Fruit fly (Drosophila melanogaster) whole organism, embryonic: ENCODE results near the gene CG45105.

Experiments used
- BEAF-32 ChIP-seq: fragments of 200-800 bp; sonication (Bioruptor generic); optimal IDR thresholded peaks from 3 replicates; lab custom pipeline; 2017; ENCODE audit warnings: missing biosample characterization, missing genetic modification characterization, mild to moderate bottlenecking, moderate library complexity, missing genetic modification reagents
- C15 ChIP-seq: fragments of 200-800 bp; sonication (Bioruptor generic); IDR thresholded peaks from 3 replicates; pipeline ENCODE4 v1.3.6; 2022; ENCODE audit warnings: missing biosample characterization, missing genetic modification characterization
- CG11247 ChIP-seq: fragments of 200-800 bp; sonication (Bioruptor generic); IDR thresholded peaks from 2 replicates; pipeline ENCODE4 v1.3.6; 2022; ENCODE audit warnings: missing biosample characterization, missing genetic modification characterization
- CG11560 ChIP-seq: fragments of 200-800 bp; sonication (Bioruptor generic); IDR thresholded peaks from 3 replicates; pipeline ENCODE4 v1.3.6; 2022; ENCODE audit warnings: missing biosample characterization, missing genetic modification characterization
- CG12769 ChIP-seq: fragments of 200-800 bp; sonication (Bioruptor generic); optimal IDR thresholded peaks from 2 replicates; lab custom pipeline; 2019; ENCODE audit warnings: missing biosample characterization, mild to moderate bottlenecking, missing genetic modification characterization, moderate library complexity
- CG14050 ChIP-seq: fragments of 200-800 bp; sonication (Bioruptor generic); IDR thresholded peaks from 3 replicates; pipeline ENCODE4 v1.3.6; 2022; ENCODE audit warnings: missing biosample characterization, missing genetic modification characterization
- CG18599 ChIP-seq: fragments of 200-800 bp; sonication (Bioruptor generic); optimal IDR thresholded peaks from 3 replicates; lab custom pipeline; 2017; ENCODE audit warnings: missing biosample characterization, missing genetic modification characterization, mild to moderate bottlenecking, moderate library complexity, missing genetic modification reagents
- CG30431 ChIP-seq: fragments of 200-800 bp; sonication (Bioruptor generic); optimal IDR thresholded peaks from 2 replicates; lab custom pipeline; 2017; ENCODE audit warnings: missing biosample characterization, missing genetic modification characterization
- CG3726 ChIP-seq: fragments of 200-800 bp; sonication (Bioruptor generic); IDR thresholded peaks from 3 replicates; pipeline ENCODE4, ENCODE4 v1.3.6; 2022; ENCODE audit warnings: missing biosample characterization, missing genetic modification characterization
- CG4820 ChIP-seq: fragments of 200-800 bp; sonication (Bioruptor generic); optimal IDR thresholded peaks from 3 replicates; lab custom pipeline; 2016; ENCODE audit warnings: missing biosample characterization, missing genetic modification characterization
- CG6791 ChIP-seq: fragments of 200-800 bp; sonication (Bioruptor generic); IDR thresholded peaks from 3 replicates; pipeline ENCODE4 v1.3.6; 2022; ENCODE audit warnings: missing biosample characterization, missing genetic modification characterization; ENCODE audit not compliant: partially characterized antibody
- Camta ChIP-seq: fragments of 200-800 bp; sonication (Bioruptor generic); optimal IDR thresholded peaks from 2 replicates; lab custom pipeline; 2016; ENCODE audit warnings: missing biosample characterization, missing genetic modification characterization
- CoRest ChIP-seq: fragments of 200-800 bp; sonication (Bioruptor generic); optimal IDR thresholded peaks from 3 replicates; lab custom pipeline; 2018; ENCODE audit warnings: missing biosample characterization, mild to moderate bottlenecking, missing genetic modification characterization, moderate library complexity
- Dbx ChIP-seq: fragments of 200-800 bp; sonication (Bioruptor generic); IDR thresholded peaks from 3 replicates; pipeline ENCODE4 v1.3.6; 2022; ENCODE audit warnings: missing biosample characterization, missing genetic modification characterization
- Dll ChIP-seq: fragments of 200-800 bp; sonication (Bioruptor generic); IDR thresholded peaks from 4 replicates; pipeline ENCODE4 v1.3.6; 2022; ENCODE audit warnings: missing biosample characterization, missing genetic modification characterization; ENCODE audit not compliant: partially characterized antibody
- Dref ChIP-seq: fragments of 200-800 bp; sonication (Bioruptor generic); IDR thresholded peaks from 2 replicates; pipeline ENCODE4 v1.3.6; 2022; ENCODE audit warnings: missing biosample characterization, missing genetic modification characterization
- Drgx ChIP-seq: fragments of 200-800 bp; sonication (Bioruptor generic); IDR thresholded peaks from 2 replicates; pipeline ENCODE4 v1.3.6; 2022; ENCODE audit warnings: missing biosample characterization, missing genetic modification characterization
- E2f2 ChIP-seq: fragments of 200-800 bp; sonication (Bioruptor generic); IDR thresholded peaks from 2 replicates; pipeline ENCODE4 v1.3.6; 2022; ENCODE audit warnings: missing biosample characterization, missing genetic modification characterization
- Fer1 ChIP-seq: fragments of 200-800 bp; sonication (Bioruptor generic); optimal IDR thresholded peaks from 2 replicates; lab custom pipeline; 2017; ENCODE audit warnings: missing biosample characterization, mild to moderate bottlenecking, missing genetic modification characterization
- Gsc ChIP-seq: fragments of 200-800 bp; sonication (Bioruptor generic); IDR thresholded peaks from 2 replicates; pipeline ENCODE4 v1.3.6; 2022; ENCODE audit warnings: missing biosample characterization, missing genetic modification characterization
- Hey ChIP-seq: fragments of 200-800 bp; sonication (Bioruptor generic); optimal IDR thresholded peaks from 3 replicates; lab custom pipeline; 2018; ENCODE audit warnings: missing biosample characterization, mild to moderate bottlenecking, missing genetic modification characterization
- HmgD ChIP-seq: fragments of 200-800 bp; sonication (Bioruptor generic); optimal IDR thresholded peaks from 3 replicates; lab custom pipeline; 2016; ENCODE audit warnings: missing biosample characterization, missing genetic modification characterization
- Hr51 ChIP-seq, 2 experiments: fragments of 200-800 bp; sonication (Bioruptor generic); optimal IDR thresholded peaks; 2 replicates in 1 of 2; 3 replicates in 1 of 2; lab custom pipeline; 2016 to 2018; ENCODE audit warnings: missing biosample characterization in 2 of 2, missing genetic modification characterization in 2 of 2, mild to moderate bottlenecking in 1 of 2, moderate library complexity in 1 of 2
- MESR4 ChIP-seq: fragments of 200-800 bp; sonication (Bioruptor generic); optimal IDR thresholded peaks from 2 replicates; lab custom pipeline; 2018; ENCODE audit warnings: missing biosample characterization, mild to moderate bottlenecking, missing genetic modification characterization, moderate library complexity
- Rx ChIP-seq: fragments of 200-800 bp; sonication (Bioruptor generic); IDR thresholded peaks from 2 replicates; pipeline ENCODE4 v1.3.6; 2022; ENCODE audit warnings: missing biosample characterization, missing genetic modification characterization
- Sox102F ChIP-seq: fragments of 200-800 bp; sonication (Bioruptor generic); optimal IDR thresholded peaks from 2 replicates; lab custom pipeline; 2018; ENCODE audit warnings: missing biosample characterization, mild to moderate bottlenecking, missing genetic modification characterization, moderate library complexity
- Sry-β ChIP-seq: fragments of 200-800 bp; sonication (Bioruptor generic); optimal IDR thresholded peaks from 2 replicates; lab custom pipeline; 2018; ENCODE audit warnings: missing biosample characterization, mild to moderate bottlenecking, missing genetic modification characterization, moderate library complexity
- YL-1 ChIP-seq: fragments of 200-800 bp; sonication (Bioruptor generic); optimal IDR thresholded peaks from 3 replicates; lab custom pipeline; 2017; ENCODE audit warnings: missing biosample characterization, mild to moderate bottlenecking, missing genetic modification characterization
- bigmax ChIP-seq: fragments of 200-800 bp; sonication (Bioruptor generic); optimal IDR thresholded peaks from 2 replicates; lab custom pipeline; 2018; ENCODE audit warnings: missing biosample characterization, mild to moderate bottlenecking, missing genetic modification characterization
- cas ChIP-seq: fragments of 200-800 bp; sonication (Bioruptor generic); IDR thresholded peaks from 2 replicates; pipeline ENCODE4 v1.3.6; 2022; ENCODE audit warnings: missing biosample characterization, missing genetic modification characterization
- chn ChIP-seq: fragments of 200-800 bp; sonication (Bioruptor generic); optimal IDR thresholded peaks from 2 replicates; lab custom pipeline; 2016; ENCODE audit warnings: missing biosample characterization, missing genetic modification characterization
- crc ChIP-seq: fragments of 200-800 bp; sonication (Bioruptor generic); optimal IDR thresholded peaks from 2 replicates; lab custom pipeline; 2016; ENCODE audit warnings: missing biosample characterization, missing genetic modification characterization
- dpn ChIP-seq, 2 experiments: fragments of 200-800 bp; sonication (Bioruptor generic); optimal IDR thresholded peaks; 3 replicates each; lab custom pipeline; 2016; ENCODE audit warnings: missing biosample characterization in 2 of 2, missing genetic modification characterization in 2 of 2
- eyg ChIP-seq: fragments of 200-800 bp; sonication (Bioruptor generic); optimal IDR thresholded peaks from 3 replicates; lab custom pipeline; 2016; ENCODE audit warnings: missing biosample characterization, missing genetic modification characterization
- fu2 ChIP-seq: fragments of 200-800 bp; sonication (Bioruptor generic); optimal IDR thresholded peaks from 2 replicates; lab custom pipeline; 2016; ENCODE audit warnings: missing biosample characterization, missing genetic modification characterization
- gcm ChIP-seq: fragments of 200-800 bp; sonication (Bioruptor generic); optimal IDR thresholded peaks from 2 replicates; lab custom pipeline; 2019; ENCODE audit warnings: missing biosample characterization, mild to moderate bottlenecking, missing genetic modification characterization, moderate library complexity
- gfzf ChIP-seq: fragments of 200-800 bp; sonication (Bioruptor generic); optimal IDR thresholded peaks from 2 replicates; lab custom pipeline; 2016; ENCODE audit warnings: missing biosample characterization, mild to moderate bottlenecking, missing genetic modification characterization, moderate library complexity
- gsb ChIP-seq: fragments of 200-800 bp; sonication (Bioruptor generic); IDR thresholded peaks from 2 replicates; pipeline ENCODE4 v1.3.6; 2022; ENCODE audit warnings: missing biosample characterization, missing genetic modification characterization
- lilli ChIP-seq: fragments of 200-800 bp; sonication (Bioruptor generic); optimal IDR thresholded peaks from 3 replicates; lab custom pipeline; 2016; ENCODE audit warnings: missing biosample characterization, missing genetic modification characterization
- mam ChIP-seq: fragments of 200-800 bp; sonication (Bioruptor generic); optimal IDR thresholded peaks from 3 replicates; lab custom pipeline; 2016; ENCODE audit warnings: missing biosample characterization, missing genetic modification characterization
- org-1 ChIP-seq: fragments of 200-800 bp; sonication (Bioruptor generic); optimal IDR thresholded peaks from 2 replicates; lab custom pipeline; 2017; ENCODE audit warnings: missing biosample characterization, missing genetic modification characterization
- pzg ChIP-seq: fragments of 200-800 bp; sonication (Bioruptor generic); optimal IDR thresholded peaks from 3 replicates; lab custom pipeline; 2018; ENCODE audit warnings: missing biosample characterization, mild to moderate bottlenecking, missing genetic modification characterization, moderate library complexity
- row ChIP-seq: fragments of 200-800 bp; sonication (Bioruptor generic); IDR thresholded peaks from 3 replicates; pipeline ENCODE4 v1.3.6; 2022; ENCODE audit warnings: missing biosample characterization, missing genetic modification characterization
- sc ChIP-seq, 3 experiments: fragments of >200 bp in 2 of 3; fragments of 200-800 bp in 1 of 3; sonication (Bioruptor generic) in 1 of 3; optimal IDR thresholded peaks; 2 replicates in 2 of 3; 3 replicates in 1 of 3; lab custom pipeline; 2017; ENCODE audit warnings: mild to moderate bottlenecking in 1 of 3, missing biosample characterization in 1 of 3, missing genetic modification characterization in 1 of 3, missing genetic modification reagents in 1 of 3
- slp2 ChIP-seq: fragments of 200-800 bp; sonication (Bioruptor generic); optimal IDR thresholded peaks from 2 replicates; lab custom pipeline; 2016; ENCODE audit warnings: missing biosample characterization, missing genetic modification characterization
- stwl ChIP-seq: fragments of 200-800 bp; sonication (Bioruptor generic); optimal IDR thresholded peaks from 3 replicates; lab custom pipeline; 2018; ENCODE audit warnings: missing biosample characterization, mild to moderate bottlenecking, missing genetic modification characterization, moderate library complexity
- vfl ChIP-seq: fragments of 200-800 bp; sonication (Bioruptor generic); optimal IDR thresholded peaks from 2 replicates; lab custom pipeline; 2016; ENCODE audit warnings: missing biosample characterization, missing genetic modification characterization
- zfh2 ChIP-seq: fragments of 200-800 bp; sonication (Bioruptor generic); optimal IDR thresholded peaks from 2 replicates; lab custom pipeline; 2016; ENCODE audit warnings: missing biosample characterization, missing genetic modification characterization

Gene CG45105

DNA sequence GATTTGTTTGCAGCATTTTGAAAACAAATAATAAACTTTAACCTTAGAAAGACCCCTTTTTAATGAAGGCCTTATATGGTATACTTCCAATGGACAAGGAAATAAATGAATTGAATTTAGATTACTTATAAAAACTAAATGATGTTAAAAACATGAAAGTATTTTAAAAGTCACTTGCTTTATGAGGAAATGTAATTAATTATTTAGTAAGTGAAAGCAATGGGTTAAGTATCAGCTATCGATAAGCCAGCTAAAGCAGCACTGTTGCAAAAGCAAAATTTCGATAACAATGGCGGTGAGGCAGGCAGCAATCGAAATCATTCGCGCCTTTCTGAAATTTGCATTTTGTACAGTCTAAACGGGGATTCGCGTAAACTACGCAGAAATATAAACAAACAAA is 47.4 kb upstream of the CG45105 start, which contains the start of the genes CG32856 and Rbf2 (continued):
- peak; percentile 55 for TF ChIP-seq MESR4 (GFP tag; lab: Kevin White, UChicago)
- TF ChIP-seq C15 (GFP tag; lab: Robert Waterston, UW), result no peak
- TF ChIP-seq dpn (GFP tag; optimal IDR thresholded peaks at IDR 0.05; lab: Kevin White, UChicago), result peak; percentile 84 to 87
- no peak for TF ChIP-seq gcm (GFP tag; lab: Kevin White, UChicago)

DNA sequence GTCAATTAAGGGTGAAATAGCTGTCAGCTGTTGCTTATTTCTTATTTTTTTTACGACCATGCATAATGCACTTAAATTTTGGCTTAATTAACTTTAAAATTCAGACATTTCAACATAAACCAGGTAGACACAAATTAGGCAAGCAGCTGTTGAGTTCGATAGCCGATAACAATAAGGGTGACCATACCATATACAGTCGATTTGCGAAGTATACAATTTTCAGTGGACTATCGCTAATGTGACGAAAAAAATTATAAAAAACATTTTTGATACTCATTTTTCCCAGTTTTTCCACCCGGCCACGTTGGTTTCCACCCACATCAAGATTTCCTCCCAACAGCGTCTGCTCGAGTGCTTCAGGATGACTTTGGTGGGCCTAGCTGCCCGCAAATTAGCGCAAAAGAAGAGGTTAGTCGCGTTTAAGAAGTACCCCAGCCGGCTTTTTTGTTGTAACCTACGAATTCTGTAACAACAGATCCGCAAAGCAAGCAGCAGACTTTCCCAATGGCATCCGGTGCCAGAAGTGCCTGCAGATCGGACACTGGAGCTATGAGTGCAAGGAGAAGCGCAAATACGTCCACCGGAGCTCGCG is 46.0 kb upstream of the CG45105 start, which contains the start of the genes CG4287 and CG5516:
Gene CG4287, minus strand, starts transcription at position 178 of the 592 bp plus-strand sequence.
Gene CG5516, plus strand, starts transcription at position 195 of the 592 bp plus-strand sequence.
- TF ChIP-seq mam, result peak; percentile 51
- peak; percentile 20 for TF ChIP-seq vfl
- peak; percentile 24 for TF ChIP-seq fu2
- TF ChIP-seq Sry-β (GFP tag; lab: Kevin White, UChicago), result no peak
- no peak for TF ChIP-seq CG4820 (GFP tag; lab: Kevin White, UChicago)
- peak; percentile 56 for TF ChIP-seq BEAF-32
- TF ChIP-seq CG30431 (GFP tag; lab: Kevin White, UChicago), result no peak
- no peak for TF ChIP-seq org-1 (GFP tag; lab: Kevin White, UChicago)
- no peak for TF ChIP-seq E2f2
- TF ChIP-seq Sox102F (GFP tag; lab: Kevin White, UChicago), result no peak
- no peak for TF ChIP-seq CG14050
- peak; percentile 48; the same call in 1 of the 3 replicates for TF ChIP-seq CG6791 (GFP tag; lab: Robert Waterston, UW)
- peak; percentile 48 for TF ChIP-seq pzg
- TF ChIP-seq CG12769, result no peak
- peak; percentile 6 for TF ChIP-seq crc (GFP tag; lab: Kevin White, UChicago)
- TF ChIP-seq Gsc (GFP tag; lab: Robert Waterston, UW), result no peak
- TF ChIP-seq lilli, result peak; percentile 53
- TF ChIP-seq stwl (tag; lab: Kevin White, UChicago), result peak; percentile 62
- TF ChIP-seq CG3726, result no peak
- peak; percentile 62 for TF ChIP-seq Dll (GFP tag; lab: Robert Waterston, UW)
- no peak for TF ChIP-seq gsb (GFP tag; lab: Robert Waterston, UW)
- TF ChIP-seq CoRest, result no peak
- no peak for TF ChIP-seq eyg
- peak; percentile 39 for TF ChIP-seq zfh2 (GFP tag; lab: Kevin White, UChicago)
- TF ChIP-seq chn, result peak; percentile 25
- peak; percentile 73 for TF ChIP-seq bigmax (GFP tag; lab: Kevin White, UChicago)
- no peak for TF ChIP-seq Drgx (GFP tag; lab: Robert Waterston, UW)
- peak; percentile 55 for TF ChIP-seq YL-1 (GFP tag; lab: Kevin White, UChicago)
- TF ChIP-seq Rx, result no peak
- TF ChIP-seq Hr51 (GFP tag; optimal IDR thresholded peaks at IDR 0.05; lab: Kevin White, UChicago), result no peak
- TF ChIP-seq CG18599 (GFP tag; lab: Kevin White, UChicago), result no peak
- peak; percentile 25 for TF ChIP-seq gfzf (GFP tag; lab: Kevin White, UChicago)
- TF ChIP-seq HmgD (GFP tag; lab: Kevin White, UChicago), result peak; percentile 38
- no peak for TF ChIP-seq sc (optimal IDR thresholded peaks at IDR 0.05; lab: Kevin White, UChicago)
- TF ChIP-seq sc (GFP tag; optimal IDR thresholded peaks at IDR 0.05; lab: Kevin White, UChicago), result no peak
- peak; percentile 15; the same call in 1 of the 3 replicates for TF ChIP-seq row (GFP tag; lab: Robert Waterston, UW)
- no peak for TF ChIP-seq CG11560 (tag; lab: Robert Waterston, UW)
- TF ChIP-seq Camta, result no peak
- no peak for TF ChIP-seq slp2
- no peak for TF ChIP-seq Dbx
- no peak for TF ChIP-seq Fer1 (GFP tag; lab: Kevin White, UChicago)
- TF ChIP-seq Dref (GFP tag; lab: Robert Waterston, UW), result peak; percentile 72
- no peak for TF ChIP-seq CG11247
- TF ChIP-seq cas, result no peak
- TF ChIP-seq Hey (tag; lab: Kevin White, UChicago), result no peak
